Worm (Caenorhabditis elegans) whole organism, L1 larva: ENCODE measurements around the gene F26F4.9.
A peak's percentile ranks its signal among the peaks of the same experiment; 100 is the strongest.

Source experiments
- C16A3.4 ChIP-seq: fragments of 150-350 bp; optimal IDR thresholded peaks from 2 replicates; lab custom pipeline; 2014; ENCODE audit warnings: missing biosample characterization, missing genetic modification characterization
- Y116A8C.19 ChIP-seq: sonication (generic microtip); optimal IDR thresholded peaks from 2 replicates; lab custom pipeline; 2016; ENCODE audit warnings: missing compliant biosample characterization, missing genetic modification characterization, borderline replicate concordance
- alr-1 ChIP-seq: fragments of 200-800 bp; sonication (Bioruptor generic); optimal IDR thresholded peaks from 2 replicates; lab custom pipeline; 2018; ENCODE audit warnings: borderline replicate concordance, mild to moderate bottlenecking, missing genetic modification characterization, missing compliant biosample characterization
- aly-2 ChIP-seq: fragments of 150-350 bp; optimal IDR thresholded peaks from 2 replicates; lab custom pipeline; 2014; ENCODE audit warnings: missing biosample characterization, missing genetic modification characterization
- blmp-1 ChIP-seq: fragments of 150-350 bp; optimal IDR thresholded peaks from 2 replicates; lab custom pipeline; 2014; ENCODE audit warnings: missing biosample characterization, missing genetic modification characterization
- ceh-63 ChIP-seq: fragments of 200-800 bp; sonication (Bioruptor generic); optimal IDR thresholded peaks from 2 replicates; lab custom pipeline; 2018; ENCODE audit warnings: mild to moderate bottlenecking, missing genetic modification characterization, missing compliant biosample characterization
- ceh-82 ChIP-seq, 3 experiments: fragments of 150-350 bp in 1 of 3; sonication (generic microtip) in 2 of 3; optimal IDR thresholded peaks; 2 replicates each; lab custom pipeline; 2014 to 2017; ENCODE audit warnings: missing biosample characterization in 3 of 3, missing genetic modification characterization in 3 of 3
- ceh-88 ChIP-seq: fragments of 200-800 bp; sonication (Bioruptor generic); IDR thresholded peaks from 2 replicates; pipeline ENCODE4 v1.3.6; 2022; ENCODE audit warnings: missing genetic modification characterization, missing compliant biosample characterization
- ceh-90 ChIP-seq: sonication (generic microtip); optimal IDR thresholded peaks from 2 replicates; lab custom pipeline; 2016; ENCODE audit warnings: missing genetic modification characterization, missing compliant biosample characterization
- ces-1 ChIP-seq: fragments of 150-350 bp; optimal IDR thresholded peaks from 2 replicates; lab custom pipeline; 2014; ENCODE audit warnings: missing biosample characterization, missing genetic modification reagents, missing genetic modification characterization
- egl-13 ChIP-seq: sonication (generic microtip); optimal IDR thresholded peaks from 2 replicates; lab custom pipeline; 2016; ENCODE audit warnings: missing genotype, missing genetic modification reagents, missing genetic modification characterization, missing compliant biosample characterization
- elt-3 ChIP-seq, 6 experiments: fragments of 150-350 bp in 1 of 6; sonication (generic microtip); optimal IDR thresholded peaks; 2 replicates each; lab custom pipeline; 2017 to 2018; ENCODE audit warnings: missing biosample characterization in 6 of 6, missing genetic modification characterization in 6 of 6, inconsistent platforms in 1 of 6
- fkh-10 ChIP-seq: sonication (generic microtip); optimal IDR thresholded peaks from 2 replicates; lab custom pipeline; 2017; ENCODE audit warnings: missing biosample characterization, missing genetic modification reagents, missing genetic modification characterization
- fkh-4 ChIP-seq: sonication (generic microtip); optimal IDR thresholded peaks from 2 replicates; lab custom pipeline; 2016; ENCODE audit warnings: missing compliant biosample characterization, missing genetic modification characterization, borderline replicate concordance
- fkh-8 ChIP-seq: sonication (generic microtip); optimal IDR thresholded peaks from 2 replicates; lab custom pipeline; 2016; ENCODE audit warnings: mild to moderate bottlenecking, missing genetic modification characterization, missing compliant biosample characterization
- fos-1 ChIP-seq: fragments of 150-350 bp; optimal IDR thresholded peaks from 2 replicates; lab custom pipeline; 2014; ENCODE audit warnings: missing biosample characterization, missing genetic modification characterization
- grh-1 ChIP-seq: fragments of 200-800 bp; sonication (Bioruptor generic); IDR thresholded peaks from 2 replicates; pipeline ENCODE4 v1.3.6; 2022; ENCODE audit warnings: missing genetic modification reagents, missing genetic modification characterization, missing compliant biosample characterization
- hlh-17 ChIP-seq: fragments of 200-800 bp; sonication (Bioruptor generic); optimal IDR thresholded peaks from 2 replicates; lab custom pipeline; 2018; ENCODE audit warnings: missing genetic modification characterization, mild to moderate bottlenecking, missing compliant biosample characterization, moderate library complexity, borderline replicate concordance
- hlh-4 ChIP-seq: sonication (generic microtip); optimal IDR thresholded peaks from 2 replicates; lab custom pipeline; 2016; ENCODE audit warnings: mild to moderate bottlenecking, missing genetic modification characterization, missing compliant biosample characterization
- hpl-2 ChIP-seq: fragments of 150-350 bp; optimal IDR thresholded peaks from 2 replicates; lab custom pipeline; 2014; ENCODE audit warnings: missing biosample characterization, missing genetic modification reagents, missing genetic modification characterization
- isw-1 ChIP-seq: fragments of 200-800 bp; sonication (Bioruptor generic); IDR thresholded peaks from 2 replicates; pipeline ENCODE4 v1.3.6; 2022; ENCODE audit warnings: missing genetic modification characterization, missing compliant biosample characterization
- jun-1 ChIP-seq: fragments of 150-350 bp; optimal IDR thresholded peaks from 2 replicates; lab custom pipeline; 2014; ENCODE audit warnings: missing biosample characterization, missing genetic modification reagents, missing genetic modification characterization
- lin-13 ChIP-seq: fragments of 150-350 bp; optimal IDR thresholded peaks from 2 replicates; lab custom pipeline; 2014; ENCODE audit warnings: missing biosample characterization, missing genetic modification reagents, missing genetic modification characterization
- lin-14 ChIP-seq: fragments of 200-800 bp; sonication (Bioruptor generic); optimal IDR thresholded peaks from 2 replicates; lab custom pipeline; 2018; ENCODE audit warnings: mild to moderate bottlenecking, missing genetic modification characterization, moderate library complexity, missing compliant biosample characterization
- lin-15B ChIP-seq: fragments of 150-350 bp; sonication (generic microtip); optimal IDR thresholded peaks from 3 replicates; lab custom pipeline; 2014; ENCODE audit warnings: missing biosample characterization, missing genetic modification characterization
- lin-35 ChIP-seq, 2 experiments: fragments of 150-350 bp; optimal IDR thresholded peaks; 2 replicates each; lab custom pipeline; 2014; ENCODE audit warnings: missing biosample characterization in 2 of 2, missing genetic modification characterization in 2 of 2, missing genetic modification reagents in 2 of 2
- lir-3 ChIP-seq: sonication (generic microtip); optimal IDR thresholded peaks from 2 replicates; lab custom pipeline; 2016; ENCODE audit warnings: mild to moderate bottlenecking, missing genetic modification characterization, moderate library complexity, missing compliant biosample characterization; ENCODE audit not compliant: poor library complexity
- nhr-12 ChIP-seq: sonication (generic microtip); optimal IDR thresholded peaks from 2 replicates; lab custom pipeline; 2017; ENCODE audit warnings: missing biosample characterization, missing genetic modification characterization
- nhr-20 ChIP-seq: sonication (generic microtip); optimal IDR thresholded peaks from 2 replicates; lab custom pipeline; 2016; ENCODE audit warnings: mild to moderate bottlenecking, missing genetic modification characterization, missing compliant biosample characterization
- nhr-28 ChIP-seq: fragments of 150-350 bp; optimal IDR thresholded peaks from 2 replicates; lab custom pipeline; 2014; ENCODE audit warnings: missing biosample characterization, missing genetic modification characterization
- nhr-47 ChIP-seq: sonication (generic microtip); optimal IDR thresholded peaks from 2 replicates; lab custom pipeline; 2016; ENCODE audit warnings: mild to moderate bottlenecking, missing genetic modification characterization, moderate library complexity, missing compliant biosample characterization
- nhr-71 ChIP-seq: sonication (generic microtip); optimal IDR thresholded peaks from 2 replicates; lab custom pipeline; 2016; ENCODE audit warnings: mild to moderate bottlenecking, missing genetic modification characterization, moderate library complexity, missing compliant biosample characterization
- nhr-77 ChIP-seq: fragments of 150-350 bp; optimal IDR thresholded peaks from 2 replicates; lab custom pipeline; 2014; ENCODE audit warnings: missing biosample characterization, missing genetic modification characterization
- nhr-84 ChIP-seq: sonication (generic microtip); optimal IDR thresholded peaks from 2 replicates; lab custom pipeline; 2017; ENCODE audit warnings: missing biosample characterization, missing genetic modification characterization
- nhr-90 ChIP-seq: sonication (generic microtip); optimal IDR thresholded peaks from 2 replicates; lab custom pipeline; 2016; ENCODE audit warnings: mild to moderate bottlenecking, missing genetic modification characterization, missing compliant biosample characterization; ENCODE audit not compliant: poor library complexity
- pag-3 ChIP-seq: sonication (generic microtip); optimal IDR thresholded peaks from 2 replicates; lab custom pipeline; 2017; ENCODE audit warnings: missing genetic modification characterization, mild to moderate bottlenecking, missing compliant biosample characterization, antibody characterized with exemption, borderline replicate concordance; ENCODE audit not compliant: insufficient read depth
- pax-3 ChIP-seq: fragments of 200-800 bp; sonication (Bioruptor generic); optimal IDR thresholded peaks from 2 replicates; lab custom pipeline; 2018; ENCODE audit warnings: mild to moderate bottlenecking, missing genetic modification characterization, moderate library complexity, missing compliant biosample characterization
- pqm-1 ChIP-seq: sonication (generic microtip); optimal IDR thresholded peaks from 3 replicates; lab custom pipeline; 2017; ENCODE audit warnings: missing biosample characterization, missing genetic modification characterization
- rnt-1 ChIP-seq: sonication (generic microtip); optimal IDR thresholded peaks from 2 replicates; lab custom pipeline; 2016; ENCODE audit warnings: mild to moderate bottlenecking, missing genetic modification characterization, moderate library complexity, missing compliant biosample characterization
- skn-1 ChIP-seq: fragments of 150-350 bp; optimal IDR thresholded peaks from 2 replicates; lab custom pipeline; 2014; ENCODE audit warnings: missing biosample characterization, missing genetic modification characterization
- snpc-4 ChIP-seq: fragments of 150-350 bp; optimal IDR thresholded peaks from 2 replicates; lab custom pipeline; 2014; ENCODE audit warnings: missing biosample characterization, missing genetic modification characterization
- sup-37 ChIP-seq: fragments of 200-800 bp; sonication (Bioruptor generic); optimal IDR thresholded peaks from 2 replicates; lab custom pipeline; 2018; ENCODE audit warnings: mild to moderate bottlenecking, missing genetic modification characterization, missing compliant biosample characterization
- swsn-7 ChIP-seq: sonication (generic microtip); optimal IDR thresholded peaks from 2 replicates; lab custom pipeline; 2016; ENCODE audit warnings: missing genetic modification characterization, missing compliant biosample characterization
- tbx-2 ChIP-seq: sonication (generic microtip); optimal IDR thresholded peaks from 2 replicates; lab custom pipeline; 2016; ENCODE audit warnings: missing genetic modification characterization, missing compliant biosample characterization
- tlp-1 ChIP-seq: fragments of 150-350 bp; optimal IDR thresholded peaks from 2 replicates; lab custom pipeline; 2014; ENCODE audit warnings: missing biosample characterization, missing genetic modification characterization
- unc-30 ChIP-seq: sonication (generic microtip); optimal IDR thresholded peaks from 2 replicates; lab custom pipeline; 2017; ENCODE audit warnings: missing biosample characterization, missing genetic modification characterization
- unc-62 ChIP-seq: fragments of 150-350 bp; optimal IDR thresholded peaks from 2 replicates; lab custom pipeline; 2014; ENCODE audit warnings: missing biosample characterization, missing genetic modification reagents, missing genetic modification characterization
- unc-86 ChIP-seq: sonication (generic microtip); optimal IDR thresholded peaks from 2 replicates; lab custom pipeline; 2016; ENCODE audit warnings: missing genetic modification characterization, missing compliant biosample characterization
- vab-15 ChIP-seq: sonication (generic microtip); optimal IDR thresholded peaks from 2 replicates; lab custom pipeline; 2017; ENCODE audit warnings: missing genotype, mild to moderate bottlenecking, missing genetic modification characterization, missing compliant biosample characterization
- xbp-1 ChIP-seq: sonication (generic microtip); optimal IDR thresholded peaks from 2 replicates; lab custom pipeline; 2016; ENCODE audit warnings: missing genetic modification characterization, missing compliant biosample characterization
- zag-1 ChIP-seq: fragments of 150-350 bp; optimal IDR thresholded peaks from 2 replicates; lab custom pipeline; 2014; ENCODE audit warnings: missing biosample characterization, missing genetic modification characterization
- zip-4 ChIP-seq: fragments of 200-800 bp; sonication (Bioruptor generic); optimal IDR thresholded peaks from 2 replicates; lab custom pipeline; 2018; ENCODE audit warnings: mild to moderate bottlenecking, missing genetic modification characterization, moderate library complexity, missing compliant biosample characterization
- ztf-4 ChIP-seq: fragments of 150-350 bp; optimal IDR thresholded peaks from 2 replicates; lab custom pipeline; 2014; ENCODE audit warnings: missing biosample characterization, missing genetic modification characterization

F26F4.9 gene

ce11 chrIII:4878281-4878680 lies 34.0 kb downstream of the F26F4.9 start, which contains the start of the genes tost-1 and arx-6:
Gene tost-1, minus strand, starts transcription at chrIII:4878311.
Gene arx-6, plus strand, starts transcription at chrIII:4878658.
- TF ChIP-seq lir-3 (tag; lab: Kevin White, UChicago), result no peak
- peak; percentile 18 for TF ChIP-seq lin-14 (GFP tag; lab: Kevin White, UChicago)
- TF ChIP-seq nhr-20, result peak; percentile 36
- no peak for TF ChIP-seq elt-3 (tag; optimal IDR thresholded peaks at IDR 0.05; lab: Kevin White, UChicago)
- TF ChIP-seq pqm-1 (tag; lab: Kevin White, UChicago), result no peak
- no peak for TF ChIP-seq nhr-84 (tag; lab: Kevin White, UChicago)
- TF ChIP-seq pax-3, result no peak
- no peak for TF ChIP-seq tlp-1 (tag; lab: Kevin White, UChicago)
- TF ChIP-seq hlh-17 (GFP tag; lab: Kevin White, UChicago), result no peak
- peak; percentile 27 for TF ChIP-seq tbx-2 (tag; lab: Kevin White, UChicago)
- no peak for TF ChIP-seq aly-2
- TF ChIP-seq ceh-90 (tag; lab: Kevin White, UChicago), result no peak
- TF ChIP-seq skn-1 (tag; lab: Kevin White, UChicago), result peak; percentile 69
- TF ChIP-seq fkh-4, result no peak
- TF ChIP-seq sup-37 (GFP tag; lab: Kevin White, UChicago), result no peak
- TF ChIP-seq unc-86 (tag; lab: Kevin White, UChicago), result no peak
- peak; percentile 57 for TF ChIP-seq C16A3.4 (tag; lab: Kevin White, UChicago)
- no peak for TF ChIP-seq hpl-2 (GFP tag; lab: Kevin White, UChicago)
- TF ChIP-seq ceh-88 (GFP tag; lab: Robert Waterston, UW), result no peak
- TF ChIP-seq swsn-7 (tag; lab: Kevin White, UChicago), result peak; percentile 23
- no peak for TF ChIP-seq lin-13 (GFP tag; lab: Kevin White, UChicago)
- no peak for TF ChIP-seq zag-1
- no peak for TF ChIP-seq zip-4 (GFP tag; lab: Kevin White, UChicago)
- TF ChIP-seq ztf-4, result no peak
- no peak for TF ChIP-seq nhr-90 (tag; lab: Kevin White, UChicago)
- no peak for TF ChIP-seq fkh-10 (GFP tag; lab: Kevin White, UChicago)
- no peak for TF ChIP-seq hlh-4
- peak; percentile 48 for TF ChIP-seq nhr-47 (tag; lab: Kevin White, UChicago)
- no peak for TF ChIP-seq egl-13 (tag; lab: Kevin White, UChicago)
- no peak for TF ChIP-seq unc-62 (GFP tag; lab: Kevin White, UChicago)
- no peak for TF ChIP-seq Y116A8C.19
- TF ChIP-seq vab-15 (tag; lab: Kevin White, UChicago), result no peak
- TF ChIP-seq ceh-63 (GFP tag; lab: Kevin White, UChicago), result no peak
- TF ChIP-seq fos-1 (tag; lab: Kevin White, UChicago), result peak; percentile 38
- TF ChIP-seq ceh-82 (tag; optimal IDR thresholded peaks at IDR 0.05; lab: Kevin White, UChicago), result peak in 2 of 3 experiments; percentile 2 to 30
- no peak for TF ChIP-seq isw-1
- TF ChIP-seq alr-1, result no peak
- no peak for TF ChIP-seq nhr-12 (tag; lab: Kevin White, UChicago)
- TF ChIP-seq rnt-1 (tag; lab: Kevin White, UChicago), result peak; percentile 41
- TF ChIP-seq unc-30, result no peak
- TF ChIP-seq lin-15B (tag; lab: Kevin White, UChicago), result peak; percentile 51
- TF ChIP-seq ces-1, result no peak
- no peak for TF ChIP-seq nhr-77 (tag; lab: Kevin White, UChicago)
- no peak for TF ChIP-seq pag-3
- peak; percentile 51 for TF ChIP-seq nhr-71 (tag; lab: Kevin White, UChicago)
- peak; percentile 46 for TF ChIP-seq blmp-1
- no peak for TF ChIP-seq snpc-4 (tag; lab: Kevin White, UChicago)
- no peak for TF ChIP-seq grh-1
- no peak for TF ChIP-seq nhr-28
- peak; percentile 16 for TF ChIP-seq fkh-8 (tag; lab: Kevin White, UChicago)
- peak; percentile 85 to 94 for TF ChIP-seq lin-35 (GFP tag; optimal IDR thresholded peaks at IDR 0.05; lab: Kevin White, UChicago)
- TF ChIP-seq jun-1 (tag; lab: Kevin White, UChicago), result no peak
- TF ChIP-seq xbp-1 (tag; lab: Kevin White, UChicago), result peak; percentile 36
